Worm (Caenorhabditis elegans) whole organism, young adult: ENCODE results near the gene fbn-1.

Source experiments
- ccch-3 ChIP-seq: fragments of 200-800 bp; sonication (Bioruptor generic); optimal IDR thresholded peaks from 2 replicates; lab custom pipeline; 2018; ENCODE audit warnings: mild to moderate bottlenecking, missing genetic modification characterization, missing compliant biosample characterization
- ceh-27 ChIP-seq: fragments of 200-800 bp; sonication (Bioruptor generic); optimal IDR thresholded peaks from 2 replicates; lab custom pipeline; 2018; ENCODE audit warnings: mild to moderate bottlenecking, missing genetic modification characterization, moderate library complexity, missing compliant biosample characterization
- efl-1 ChIP-seq: fragments of 150-350 bp; optimal IDR thresholded peaks from 2 replicates; lab custom pipeline; 2014; ENCODE audit warnings: missing biosample characterization, missing genetic modification reagents, missing genetic modification characterization
- egl-18 ChIP-seq: fragments of 200-800 bp; sonication (Bioruptor generic); IDR thresholded peaks from 2 replicates; pipeline ENCODE4 v1.3.6; 2022; ENCODE audit warnings: missing genetic modification reagents, missing genetic modification characterization, missing compliant biosample characterization
- rcor-1 ChIP-seq: fragments of 200-800 bp; sonication (Bioruptor generic); IDR thresholded peaks from 2 replicates; pipeline ENCODE4 v1.3.6; 2022; ENCODE audit warnings: missing genetic modification reagents, missing genetic modification characterization, missing compliant biosample characterization
- snpc-1.1 ChIP-seq: sonication (generic microtip); optimal IDR thresholded peaks from 2 replicates; lab custom pipeline; 2017; ENCODE audit warnings: missing genetic modification characterization, mild to moderate bottlenecking, missing compliant biosample characterization, antibody characterized with exemption, moderate library complexity, missing genotype, missing genetic modification reagents; ENCODE audit not compliant: insufficient read depth

DNA sequence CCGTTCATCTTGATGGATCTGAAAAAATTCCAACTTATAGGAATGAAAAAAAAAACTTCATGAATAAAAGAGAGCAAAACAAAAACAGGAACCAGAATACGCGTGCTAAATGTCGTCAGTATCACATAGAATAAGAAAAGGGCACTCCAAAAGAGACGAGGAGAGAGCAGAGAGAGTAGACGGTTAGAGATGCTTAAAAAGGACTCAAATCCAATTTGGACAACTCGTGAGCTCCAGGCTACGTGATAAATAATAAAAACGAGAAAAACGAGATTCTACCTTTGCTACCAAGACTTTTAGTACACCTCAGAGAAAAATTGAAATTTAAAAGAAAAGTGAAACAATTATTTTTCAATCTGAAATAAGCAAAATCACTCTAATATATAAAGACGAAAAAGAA lies 17.9 kb downstream of the fbn-1 start, which contains the start of gene upp-1:
- TF ChIP-seq ccch-3: no peak
- TF ChIP-seq snpc-1.1 (tag; lab: Kevin White, UChicago): no peak
- no peak for TF ChIP-seq efl-1 (GFP tag; lab: Kevin White, UChicago)
- TF ChIP-seq ceh-27 (GFP tag; lab: Kevin White, UChicago): no peak
- no peak for TF ChIP-seq rcor-1 (GFP tag; lab: Robert Waterston, UW)
- TF ChIP-seq egl-18: no peak
